Fruit fly (Drosophila melanogaster) whole organism, embryonic: ENCODE measurements around the gene CG34268.
A peak's percentile ranks its signal among the peaks of the same experiment; 100 is the strongest.

ENCODE experiments used
- BEAF-32 ChIP-seq: fragments of 200-800 bp; sonication (Bioruptor generic); optimal IDR thresholded peaks from 3 replicates; lab custom pipeline; 2017; ENCODE audit warnings: missing biosample characterization, missing genetic modification characterization, mild to moderate bottlenecking, moderate library complexity, missing genetic modification reagents
- Bdp1 ChIP-seq: fragments of 200-800 bp; sonication (Bioruptor generic); optimal IDR thresholded peaks from 3 replicates; lab custom pipeline; 2016; ENCODE audit warnings: missing biosample characterization, missing genetic modification characterization
- CG12071 ChIP-seq: fragments of 200-800 bp; sonication (Bioruptor generic); optimal IDR thresholded peaks from 3 replicates; lab custom pipeline; 2018; ENCODE audit warnings: missing biosample characterization, mild to moderate bottlenecking, missing genetic modification characterization
- CG14965 ChIP-seq: fragments of 200-800 bp; sonication (Bioruptor generic); optimal IDR thresholded peaks from 2 replicates; lab custom pipeline; 2016; ENCODE audit warnings: missing biosample characterization, missing genetic modification characterization, borderline replicate concordance
- CG15073 ChIP-seq: fragments of 200-800 bp; sonication (Bioruptor generic); optimal IDR thresholded peaks from 2 replicates; lab custom pipeline; 2016; ENCODE audit warnings: missing biosample characterization, missing genetic modification characterization
- CG1602 ChIP-seq: fragments of 200-800 bp; sonication (Bioruptor generic); optimal IDR thresholded peaks from 3 replicates; lab custom pipeline; 2016; ENCODE audit warnings: missing biosample characterization, missing genetic modification characterization
- CG17328 ChIP-seq: fragments of 200-800 bp; sonication (Bioruptor generic); IDR thresholded peaks from 2 replicates; pipeline ENCODE4 v1.3.6; 2022; ENCODE audit warnings: missing biosample characterization, missing genetic modification characterization
- CG17568 ChIP-seq: fragments of 200-800 bp; sonication (Bioruptor generic); optimal IDR thresholded peaks from 2 replicates; lab custom pipeline; 2018; ENCODE audit warnings: missing biosample characterization, mild to moderate bottlenecking, missing genetic modification characterization, moderate library complexity
- CG17829 ChIP-seq: fragments of 200-800 bp; optimal IDR thresholded peaks from 2 replicates; lab custom pipeline; 2019; ENCODE audit warnings: missing biosample characterization, mild to moderate bottlenecking, missing genetic modification characterization, moderate library complexity
- CG18764 ChIP-seq: fragments of 200-800 bp; sonication (Bioruptor generic); optimal IDR thresholded peaks from 3 replicates; lab custom pipeline; 2016; ENCODE audit warnings: missing biosample characterization, missing genetic modification characterization
- CG31365 ChIP-seq: fragments of 200-800 bp; sonication (Bioruptor generic); optimal IDR thresholded peaks from 2 replicates; lab custom pipeline; 2018; ENCODE audit warnings: missing biosample characterization, mild to moderate bottlenecking, missing genetic modification characterization
- CG32532 ChIP-seq: fragments of 200-800 bp; sonication (Bioruptor generic); IDR thresholded peaks from 2 replicates; pipeline ENCODE4 v1.3.6; 2022; ENCODE audit warnings: missing biosample characterization, missing genetic modification characterization
- CG3726 ChIP-seq: fragments of 200-800 bp; sonication (Bioruptor generic); IDR thresholded peaks from 3 replicates; pipeline ENCODE4, ENCODE4 v1.3.6; 2022; ENCODE audit warnings: missing biosample characterization, missing genetic modification characterization
- CG43689 ChIP-seq: fragments of 200-800 bp; sonication (Bioruptor generic); IDR thresholded peaks from 2 replicates; pipeline ENCODE4 v1.3.6; 2022; ENCODE audit warnings: missing biosample characterization, missing genetic modification characterization
- CG6689 ChIP-seq: fragments of 200-800 bp; sonication (Bioruptor generic); IDR thresholded peaks from 2 replicates; pipeline ENCODE4 v1.3.6; 2022; ENCODE audit warnings: missing biosample characterization, missing genetic modification characterization
- CG7271 ChIP-seq: fragments of 200-800 bp; sonication (Bioruptor generic); optimal IDR thresholded peaks from 2 replicates; lab custom pipeline; 2018; ENCODE audit warnings: missing biosample characterization, mild to moderate bottlenecking, missing genetic modification characterization, moderate library complexity
- Dip3 ChIP-seq: fragments of 200-800 bp; sonication (Bioruptor generic); optimal IDR thresholded peaks from 3 replicates; lab custom pipeline; 2016; ENCODE audit warnings: missing biosample characterization, missing genetic modification characterization
- ERR ChIP-seq: fragments of 200-800 bp; sonication (Bioruptor generic); optimal IDR thresholded peaks from 2 replicates; lab custom pipeline; 2016; ENCODE audit warnings: missing biosample characterization, missing genetic modification characterization
- H15 ChIP-seq: fragments of 200-800 bp; sonication (Bioruptor generic); IDR thresholded peaks from 3 replicates; pipeline ENCODE4 v1.3.6; 2022; ENCODE audit warnings: missing biosample characterization, missing genetic modification characterization
- Hmr ChIP-seq: fragments of 200-800 bp; sonication (Bioruptor generic); optimal IDR thresholded peaks from 3 replicates; lab custom pipeline; 2017; ENCODE audit warnings: mild to moderate bottlenecking, missing biosample characterization, missing genetic modification reagents, missing genetic modification characterization
- Hr39 ChIP-seq: fragments of >200 bp; optimal IDR thresholded peaks from 2 replicates; lab custom pipeline; 2017
- Jarid2 ChIP-seq: fragments of 200-800 bp; sonication (Bioruptor generic); optimal IDR thresholded peaks from 3 replicates; lab custom pipeline; 2017; ENCODE audit warnings: mild to moderate bottlenecking, missing biosample characterization, missing genetic modification reagents, missing genetic modification characterization
- Lim3 ChIP-seq: fragments of 200-800 bp; sonication (Bioruptor generic); IDR thresholded peaks from 2 replicates; pipeline ENCODE4 v1.3.6; 2022; ENCODE audit warnings: missing biosample characterization, missing genetic modification characterization
- NFAT ChIP-seq: fragments of 200-800 bp; sonication (Bioruptor generic); IDR thresholded peaks from 2 replicates; pipeline ENCODE4 v1.3.6; 2022; ENCODE audit warnings: missing biosample characterization, missing genetic modification characterization
- NfI ChIP-seq: fragments of 200-800 bp; sonication (Bioruptor generic); optimal IDR thresholded peaks from 3 replicates; lab custom pipeline; 2018; ENCODE audit warnings: missing biosample characterization, mild to moderate bottlenecking, missing genetic modification characterization, moderate library complexity
- Oli ChIP-seq: fragments of 200-800 bp; sonication (Bioruptor generic); optimal IDR thresholded peaks from 2 replicates; lab custom pipeline; 2018; ENCODE audit warnings: missing biosample characterization, mild to moderate bottlenecking, missing genetic modification characterization, moderate library complexity
- Poxn ChIP-seq: fragments of 200-800 bp; sonication (Bioruptor generic); IDR thresholded peaks from 2 replicates; pipeline ENCODE4 v1.3.6; 2022; ENCODE audit warnings: missing biosample characterization, missing genetic modification characterization
- TFAM ChIP-seq: fragments of 200-800 bp; sonication (Bioruptor generic); optimal IDR thresholded peaks from 2 replicates; lab custom pipeline; 2017; ENCODE audit warnings: missing biosample characterization, missing genetic modification characterization, inconsistent platforms
- Taf1 ChIP-seq: fragments of 200-800 bp; sonication (Bioruptor generic); IDR thresholded peaks from 2 replicates; pipeline ENCODE4 v1.3.6; 2022; ENCODE audit warnings: missing biosample characterization, missing genetic modification characterization
- ase ChIP-seq: fragments of 200-800 bp; sonication (Bioruptor generic); IDR thresholded peaks from 3 replicates; pipeline ENCODE4 v1.3.6; 2022; ENCODE audit warnings: missing biosample characterization, missing genetic modification characterization
- cato ChIP-seq: fragments of 200-800 bp; sonication (Bioruptor generic); optimal IDR thresholded peaks from 2 replicates; lab custom pipeline; 2016; ENCODE audit warnings: missing biosample characterization, missing genetic modification characterization, borderline replicate concordance
- cg ChIP-seq: fragments of 200-800 bp; sonication (Bioruptor generic); optimal IDR thresholded peaks from 3 replicates; lab custom pipeline; 2019; ENCODE audit warnings: missing biosample characterization, mild to moderate bottlenecking, missing genetic modification characterization, moderate library complexity
- da ChIP-seq: fragments of 200-800 bp; sonication (Bioruptor generic); optimal IDR thresholded peaks from 2 replicates; lab custom pipeline; 2016; ENCODE audit warnings: missing biosample characterization, missing genetic modification characterization
- dimm ChIP-seq: fragments of 200-800 bp; sonication (Bioruptor generic); IDR thresholded peaks from 2 replicates; pipeline ENCODE4 v1.3.6; 2022; ENCODE audit warnings: missing biosample characterization, missing genetic modification characterization
- dm ChIP-seq: fragments of 200-800 bp; sonication (Bioruptor generic); optimal IDR thresholded peaks from 3 replicates; lab custom pipeline; 2016; ENCODE audit warnings: missing biosample characterization, missing genetic modification characterization
- en ChIP-seq: fragments of 200-800 bp; sonication (Bioruptor generic); optimal IDR thresholded peaks from 2 replicates; lab custom pipeline; 2016; ENCODE audit warnings: missing biosample characterization, missing genetic modification characterization
- esg ChIP-seq: fragments of 200-800 bp; sonication (Bioruptor generic); conservative IDR thresholded peaks from 2 replicates; pipeline ENCODE4 v1.3.6; 2022; ENCODE audit warnings: missing biosample characterization, missing genetic modification characterization
- eyg ChIP-seq: fragments of 200-800 bp; sonication (Bioruptor generic); optimal IDR thresholded peaks from 3 replicates; lab custom pipeline; 2016; ENCODE audit warnings: missing biosample characterization, missing genetic modification characterization
- fu2 ChIP-seq: fragments of 200-800 bp; sonication (Bioruptor generic); optimal IDR thresholded peaks from 2 replicates; lab custom pipeline; 2016; ENCODE audit warnings: missing biosample characterization, missing genetic modification characterization
- ham ChIP-seq: fragments of 200-800 bp; sonication (Bioruptor generic); IDR thresholded peaks from 2 replicates; pipeline ENCODE4 v1.3.6; 2022; ENCODE audit warnings: missing biosample characterization, missing genetic modification characterization
- hth ChIP-seq: fragments of >200 bp; optimal IDR thresholded peaks from 2 replicates; lab custom pipeline; 2017; ENCODE audit warnings: inconsistent platforms
- inv ChIP-seq: fragments of 200-800 bp; sonication (Bioruptor generic); IDR thresholded peaks from 2 replicates; pipeline ENCODE4 v1.3.6; 2022; ENCODE audit warnings: missing biosample characterization, missing genetic modification characterization; ENCODE audit not compliant: partially characterized antibody
- lab ChIP-seq: fragments of 200-800 bp; sonication (Bioruptor generic); optimal IDR thresholded peaks from 3 replicates; lab custom pipeline; 2017; ENCODE audit warnings: missing biosample characterization, missing genetic modification characterization, mild to moderate bottlenecking, moderate library complexity, missing genetic modification reagents
- nerfin-2 ChIP-seq: fragments of 200-800 bp; sonication (Bioruptor generic); IDR thresholded peaks from 2 replicates; pipeline ENCODE4 v1.3.6; 2022; ENCODE audit warnings: missing biosample characterization, missing genetic modification characterization; ENCODE audit not compliant: partially characterized antibody
- oc ChIP-seq: fragments of 200-800 bp; sonication (Bioruptor generic); optimal IDR thresholded peaks from 2 replicates; lab custom pipeline; 2018; ENCODE audit warnings: missing biosample characterization, mild to moderate bottlenecking, missing genetic modification characterization, moderate library complexity
- odd ChIP-seq: fragments of 200-800 bp; sonication (Bioruptor generic); optimal IDR thresholded peaks from 2 replicates; lab custom pipeline; 2017; ENCODE audit warnings: missing biosample characterization, mild to moderate bottlenecking, missing genetic modification characterization
- ranshi ChIP-seq: fragments of 200-800 bp; sonication (Bioruptor generic); IDR thresholded peaks from 2 replicates; pipeline ENCODE4 v1.3.6; 2022; ENCODE audit warnings: missing biosample characterization, missing genetic modification characterization
- row ChIP-seq: fragments of 200-800 bp; sonication (Bioruptor generic); IDR thresholded peaks from 3 replicates; pipeline ENCODE4 v1.3.6; 2022; ENCODE audit warnings: missing biosample characterization, missing genetic modification characterization
- run ChIP-seq: fragments of 200-800 bp; sonication (Bioruptor generic); optimal IDR thresholded peaks from 3 replicates; lab custom pipeline; 2018; ENCODE audit warnings: missing biosample characterization, mild to moderate bottlenecking, missing genetic modification characterization
- ssp ChIP-seq: fragments of 200-800 bp; sonication (Bioruptor generic); IDR thresholded peaks from 2 replicates; pipeline ENCODE4 v1.3.6; 2022; ENCODE audit warnings: missing biosample characterization, missing genetic modification characterization
- tna ChIP-seq: fragments of 200-800 bp; sonication (Bioruptor generic); IDR thresholded peaks from 2 replicates; pipeline ENCODE4 v1.3.6; 2022; ENCODE audit warnings: missing biosample characterization, missing genetic modification characterization; ENCODE audit not compliant: partially characterized antibody
- vvl ChIP-seq: fragments of 200-800 bp; sonication (Bioruptor generic); IDR thresholded peaks from 2 replicates; pipeline ENCODE4 v1.3.6; 2022; ENCODE audit warnings: missing biosample characterization, missing genetic modification characterization

Gene CG34268

dm6 chr3L:533807-534206 is 33.0 kb downstream of the CG34268 start (continued):
- no peak for TF ChIP-seq Bdp1 (GFP tag; lab: Kevin White, UChicago)
- no peak for TF ChIP-seq Taf1 (GFP tag; lab: Robert Waterston, UW)
- no peak for TF ChIP-seq CG31365 (tag; lab: Kevin White, UChicago)
- no peak for TF ChIP-seq CG1602 (GFP tag; lab: Kevin White, UChicago)
- no peak for TF ChIP-seq CG18764
- TF ChIP-seq NfI (GFP tag; lab: Kevin White, UChicago), result no peak
- no peak for TF ChIP-seq Dip3
- TF ChIP-seq lab (GFP tag; lab: Kevin White, UChicago), result no peak
- no peak for TF ChIP-seq CG14965 (GFP tag; lab: Kevin White, UChicago)
- TF ChIP-seq hth (lab: Kevin White, UChicago), result no peak
- TF ChIP-seq H15 (GFP tag; lab: Robert Waterston, UW), result peak; percentile 20; the same call in 1 of the 3 replicates
- peak; percentile 28; the same call in 1 of the 2 replicates for TF ChIP-seq CG32532
- no peak for TF ChIP-seq en (GFP tag; lab: Kevin White, UChicago)
- TF ChIP-seq nerfin-2, result no peak
- TF ChIP-seq fu2 (GFP tag; lab: Kevin White, UChicago), result no peak
- TF ChIP-seq TFAM (GFP tag; lab: Kevin White, UChicago), result no peak
- TF ChIP-seq NFAT (GFP tag; lab: Robert Waterston, UW), result 0 out of 2 replicates have a peak, but pooled peaks have one; percentile 3
- TF ChIP-seq BEAF-32 (GFP tag; lab: Kevin White, UChicago), result peak; percentile 42
- TF ChIP-seq Oli (tag; lab: Kevin White, UChicago), result peak; percentile 3
- TF ChIP-seq vvl, result peak; percentile 70
- TF ChIP-seq Lim3, result no peak
- TF ChIP-seq eyg (GFP tag; lab: Kevin White, UChicago), result no peak
- peak; percentile 22; the same call in 1 of the 2 replicates for TF ChIP-seq esg (GFP tag; lab: Robert Waterston, UW)
- no peak for TF ChIP-seq tna (GFP tag; lab: Robert Waterston, UW)
- TF ChIP-seq ham (GFP tag; lab: Robert Waterston, UW), result no peak
- no peak for TF ChIP-seq cato (GFP tag; lab: Kevin White, UChicago)
- TF ChIP-seq Hmr (GFP tag; lab: Kevin White, UChicago), result no peak
- no peak for TF ChIP-seq CG12071 (GFP tag; lab: Kevin White, UChicago)
- no peak for TF ChIP-seq ERR (GFP tag; lab: Kevin White, UChicago)
- no peak for TF ChIP-seq Hr39 (lab: Kevin White, UChicago)
- TF ChIP-seq oc (tag; lab: Kevin White, UChicago), result peak; percentile 8
- no peak for TF ChIP-seq ranshi (GFP tag; lab: Robert Waterston, UW)
- no peak for TF ChIP-seq run (tag; lab: Kevin White, UChicago)
- peak; percentile 34 for TF ChIP-seq CG17829 (tag; lab: Kevin White, UChicago)
- 0 out of 2 replicates have a peak, but pooled peaks have one; percentile 15 for TF ChIP-seq ssp
- TF ChIP-seq ase (GFP tag; lab: Robert Waterston, UW), result no peak; the same call in 2 of the 3 replicates
- TF ChIP-seq Poxn (GFP tag; lab: Robert Waterston, UW), result no peak
- TF ChIP-seq CG15073 (GFP tag; lab: Kevin White, UChicago), result no peak
- no peak for TF ChIP-seq dimm
- TF ChIP-seq Jarid2, result no peak
- no peak for TF ChIP-seq CG3726 (GFP tag; lab: Robert Waterston, UW)
- TF ChIP-seq CG17328, result peak; percentile 43; the same call in 1 of the 2 replicates
- no peak for TF ChIP-seq cg
- peak; percentile 58 for TF ChIP-seq CG6689 (GFP tag; lab: Robert Waterston, UW)
- no peak for TF ChIP-seq CG7271 (tag; lab: Kevin White, UChicago)
- TF ChIP-seq odd (GFP tag; lab: Kevin White, UChicago), result no peak
- no peak for TF ChIP-seq da
- no peak for TF ChIP-seq CG43689 (GFP tag; lab: Robert Waterston, UW)
- TF ChIP-seq inv, result no peak
- TF ChIP-seq row (GFP tag; lab: Robert Waterston, UW), result peak; percentile 59
- no peak for TF ChIP-seq dm (GFP tag; lab: Kevin White, UChicago)
- no peak for TF ChIP-seq CG17568 (GFP tag; lab: Kevin White, UChicago)
